Worm (Caenorhabditis elegans) whole organism, L4 larva: ENCODE measurements around the gene F58H1.3.

Source experiments
- F10B5.3 ChIP-seq: sonication (generic microtip); optimal IDR thresholded peaks from 2 replicates; lab custom pipeline; 2016; ENCODE audit warnings: mild to moderate bottlenecking, missing genetic modification characterization, missing compliant biosample characterization
- F37D6.2 ChIP-seq: sonication (generic microtip); optimal IDR thresholded peaks from 2 replicates; lab custom pipeline; 2016; ENCODE audit warnings: mild to moderate bottlenecking, missing genetic modification characterization, missing compliant biosample characterization
- F44E2.7 ChIP-seq: fragments of 200-800 bp; sonication (Bioruptor generic); IDR thresholded peaks from 2 replicates; pipeline ENCODE4 v2.1.2; 2022; ENCODE audit warnings: missing genetic modification characterization, missing compliant biosample characterization
- F49E8.2 ChIP-seq: sonication (generic microtip); optimal IDR thresholded peaks from 2 replicates; lab custom pipeline; 2016; ENCODE audit warnings: missing compliant biosample characterization, mild to moderate bottlenecking, missing genetic modification characterization, borderline replicate concordance
- T20F7.1 ChIP-seq: fragments of 200-800 bp; sonication (Bioruptor generic); optimal IDR thresholded peaks from 2 replicates; lab custom pipeline; 2018; ENCODE audit warnings: mild to moderate bottlenecking, missing genetic modification characterization, missing compliant biosample characterization
- Y5F2A.4 ChIP-seq: fragments of 200-800 bp; sonication (Bioruptor generic); optimal IDR thresholded peaks from 2 replicates; lab custom pipeline; 2018; ENCODE audit warnings: mild to moderate bottlenecking, missing genetic modification characterization, missing compliant biosample characterization
- ZK546.5 ChIP-seq, 2 experiments: sonication (generic microtip); optimal IDR thresholded peaks; 2 replicates each; lab custom pipeline; 2017; ENCODE audit warnings: missing biosample characterization in 2 of 2, missing genetic modification characterization in 2 of 2
- aha-1 ChIP-seq: fragments of 150-350 bp; peaks from one replicate; lab custom pipeline; 2014; ENCODE audit warnings: missing biosample characterization, missing genetic modification characterization
- arid-1 ChIP-seq: fragments of 200-800 bp; sonication (Bioruptor generic); conservative IDR thresholded peaks from 2 replicates; pipeline ENCODE4 v1.3.6; 2022; ENCODE audit warnings: missing genetic modification reagents, missing genetic modification characterization, missing compliant biosample characterization
- attf-4 ChIP-seq: sonication (generic microtip); optimal IDR thresholded peaks from 3 replicates; lab custom pipeline; 2017; ENCODE audit warnings: missing biosample characterization, missing genetic modification characterization
- ceh-20 ChIP-seq: fragments of 200-800 bp; sonication (Bioruptor generic); IDR thresholded peaks from 2 replicates; pipeline ENCODE4 v1.3.6; 2022; ENCODE audit warnings: missing genetic modification reagents, missing genetic modification characterization, missing compliant biosample characterization
- ceh-32 ChIP-seq: sonication (generic microtip); optimal IDR thresholded peaks from 2 replicates; lab custom pipeline; 2016; ENCODE audit warnings: mild to moderate bottlenecking, missing genetic modification characterization, missing compliant biosample characterization; ENCODE audit not compliant: poor library complexity
- ceh-62 ChIP-seq: sonication (generic microtip); optimal IDR thresholded peaks from 2 replicates; lab custom pipeline; 2017; ENCODE audit warnings: missing biosample characterization, missing genetic modification characterization
- cey-2 ChIP-seq: sonication (generic microtip); optimal IDR thresholded peaks from 3 replicates; lab custom pipeline; 2017; ENCODE audit warnings: missing genetic modification characterization, mild to moderate bottlenecking, missing compliant biosample characterization, antibody characterized with exemption, borderline replicate concordance; ENCODE audit not compliant: insufficient read depth
- daf-16 ChIP-seq, 3 experiments: sonication (generic microtip); optimal IDR thresholded peaks; 2 replicates each; lab custom pipeline; 2016 to 2017; ENCODE audit warnings: missing genetic modification characterization in 3 of 3, missing genetic modification reagents in 3 of 3, mild to moderate bottlenecking in 2 of 3, missing compliant biosample characterization in 2 of 3, missing biosample characterization in 1 of 3, moderate library complexity in 1 of 3
- daf-19 ChIP-seq: fragments of 200-800 bp; sonication (Bioruptor generic); conservative IDR thresholded peaks from 2 replicates; pipeline ENCODE4 v1.3.6; 2022; ENCODE audit warnings: missing genetic modification characterization, missing compliant biosample characterization
- dmd-6 ChIP-seq: fragments of 200-800 bp; sonication (Bioruptor generic); IDR thresholded peaks from 2 replicates; pipeline ENCODE4 v1.3.6; 2022; ENCODE audit warnings: missing genetic modification reagents, missing genetic modification characterization, missing compliant biosample characterization
- dpl-1 ChIP-seq: fragments of 150-350 bp; optimal IDR thresholded peaks from 2 replicates; lab custom pipeline; 2014; ENCODE audit warnings: missing biosample characterization, missing genetic modification reagents, missing genetic modification characterization
- fos-1 ChIP-seq: fragments of 150-350 bp; optimal IDR thresholded peaks from 2 replicates; lab custom pipeline; 2014; ENCODE audit warnings: missing biosample characterization, missing genetic modification characterization
- gei-8 ChIP-seq: fragments of 200-800 bp; sonication (Bioruptor generic); optimal IDR thresholded peaks from 2 replicates; lab custom pipeline; 2018; ENCODE audit warnings: mild to moderate bottlenecking, missing genetic modification characterization, missing compliant biosample characterization
- hif-1 ChIP-seq, 2 experiments: sonication (generic microtip); optimal IDR thresholded peaks; 2 replicates each; lab custom pipeline; 2016 to 2017; ENCODE audit warnings: missing compliant biosample characterization in 2 of 2, missing genetic modification characterization in 2 of 2, missing genetic modification reagents in 2 of 2, missing genotype in 2 of 2, mild to moderate bottlenecking in 1 of 2
- hlh-30 ChIP-seq: sonication (generic microtip); optimal IDR thresholded peaks from 2 replicates; lab custom pipeline; 2017; ENCODE audit warnings: antibody characterized with exemption, mild to moderate bottlenecking, missing genetic modification characterization, missing compliant biosample characterization; ENCODE audit not compliant: insufficient read depth
- lin-13 ChIP-seq: fragments of 150-350 bp; optimal IDR thresholded peaks from 2 replicates; lab custom pipeline; 2014; ENCODE audit warnings: missing biosample characterization, missing genetic modification reagents, missing genetic modification characterization
- lin-15B ChIP-seq: fragments of 150-350 bp; sonication (generic microtip); optimal IDR thresholded peaks from 3 replicates; lab custom pipeline; 2014; ENCODE audit warnings: missing biosample characterization, missing genetic modification characterization
- lin-38 ChIP-seq: fragments of 200-800 bp; sonication (Bioruptor generic); IDR thresholded peaks from 2 replicates; pipeline ENCODE4 v1.3.6; 2022; ENCODE audit warnings: missing genetic modification reagents, missing genetic modification characterization, missing compliant biosample characterization
- lir-3 ChIP-seq: sonication (generic microtip); optimal IDR thresholded peaks from 2 replicates; lab custom pipeline; 2016; ENCODE audit warnings: mild to moderate bottlenecking, missing genetic modification characterization, missing compliant biosample characterization
- mes-2 ChIP-seq: sonication (generic microtip); optimal IDR thresholded peaks from 2 replicates; lab custom pipeline; 2016; ENCODE audit warnings: missing genotype, mild to moderate bottlenecking, missing genetic modification characterization, missing compliant biosample characterization; ENCODE audit not compliant: poor library complexity, severe bottlenecking
- mxl-3 ChIP-seq: fragments of 200-800 bp; sonication (Bioruptor generic); optimal IDR thresholded peaks from 2 replicates; lab custom pipeline; 2018; ENCODE audit warnings: mild to moderate bottlenecking, missing genetic modification characterization, missing compliant biosample characterization
- nhr-10 ChIP-seq: fragments of 150-350 bp; optimal IDR thresholded peaks from 2 replicates; lab custom pipeline; 2014; ENCODE audit warnings: missing biosample characterization, missing genetic modification characterization
- nhr-237 ChIP-seq: sonication (generic microtip); optimal IDR thresholded peaks from 2 replicates; lab custom pipeline; 2017; ENCODE audit warnings: missing biosample characterization, missing genetic modification characterization
- nhr-25 ChIP-seq: sonication (generic microtip); optimal IDR thresholded peaks from 2 replicates; lab custom pipeline; 2017; ENCODE audit warnings: missing genetic modification characterization, mild to moderate bottlenecking, missing compliant biosample characterization, antibody characterized with exemption, moderate library complexity, borderline replicate concordance; ENCODE audit not compliant: insufficient read depth
- nhr-6 ChIP-seq: fragments of 150-350 bp; optimal IDR thresholded peaks from 2 replicates; lab custom pipeline; 2014; ENCODE audit warnings: missing biosample characterization, missing genetic modification characterization
- nhr-77 ChIP-seq: fragments of 150-350 bp; optimal IDR thresholded peaks from 2 replicates; lab custom pipeline; 2014; ENCODE audit warnings: missing biosample characterization, missing genetic modification characterization
- pha-4 ChIP-seq, 2 experiments: fragments of 150-350 bp in 1 of 2; fragments of 200-800 bp in 1 of 2; sonication (Bioruptor generic) in 1 of 2; IDR thresholded peaks in 1 of 2; optimal IDR thresholded peaks in 1 of 2; 2 replicates each; pipeline versions ENCODE4 v1.3.6 to Lab custom; 2014 to 2022; ENCODE audit warnings: missing genetic modification characterization in 2 of 2, missing genetic modification reagents in 2 of 2, missing biosample characterization in 1 of 2, missing compliant biosample characterization in 1 of 2
- sdz-12 ChIP-seq: fragments of 200-800 bp; sonication (Bioruptor generic); optimal IDR thresholded peaks from 2 replicates; lab custom pipeline; 2018; ENCODE audit warnings: mild to moderate bottlenecking, missing genetic modification characterization, missing compliant biosample characterization
- set-16 ChIP-seq: fragments of 200-800 bp; sonication (Bioruptor generic); IDR thresholded peaks from 2 replicates; pipeline ENCODE4 v1.3.6; 2022; ENCODE audit warnings: missing genetic modification reagents, missing genetic modification characterization, missing compliant biosample characterization
- skn-1 ChIP-seq: fragments of 150-350 bp; optimal IDR thresholded peaks from 2 replicates; lab custom pipeline; 2014; ENCODE audit warnings: missing biosample characterization, missing genetic modification characterization
- spr-1 ChIP-seq: sonication (generic microtip); optimal IDR thresholded peaks from 2 replicates; lab custom pipeline; 2016; ENCODE audit warnings: mild to moderate bottlenecking, missing genetic modification characterization, missing compliant biosample characterization
- tag-97 ChIP-seq: fragments of 200-800 bp; sonication (Bioruptor generic); IDR thresholded peaks from 2 replicates; pipeline ENCODE4 v1.3.6; 2022; ENCODE audit warnings: missing genetic modification characterization, missing compliant biosample characterization
- unc-39 ChIP-seq: sonication (generic microtip); optimal IDR thresholded peaks from 2 replicates; lab custom pipeline; 2017; ENCODE audit warnings: missing biosample characterization, missing genetic modification characterization
- vab-7 ChIP-seq: fragments of 200-800 bp; sonication (Bioruptor generic); IDR thresholded peaks from 2 replicates; pipeline ENCODE4 v1.3.6; 2022; ENCODE audit warnings: missing genetic modification reagents, missing genetic modification characterization, missing compliant biosample characterization
- zip-11 ChIP-seq: fragments of 200-800 bp; sonication (Bioruptor generic); IDR thresholded peaks from 2 replicates; pipeline ENCODE4 v1.3.6; 2022; ENCODE audit warnings: missing genetic modification characterization, missing compliant biosample characterization
- ztf-11 ChIP-seq: fragments of 150-350 bp; optimal IDR thresholded peaks from 2 replicates; lab custom pipeline; 2014; ENCODE audit warnings: missing biosample characterization, missing genetic modification characterization

F58H1.3 gene

DNA sequence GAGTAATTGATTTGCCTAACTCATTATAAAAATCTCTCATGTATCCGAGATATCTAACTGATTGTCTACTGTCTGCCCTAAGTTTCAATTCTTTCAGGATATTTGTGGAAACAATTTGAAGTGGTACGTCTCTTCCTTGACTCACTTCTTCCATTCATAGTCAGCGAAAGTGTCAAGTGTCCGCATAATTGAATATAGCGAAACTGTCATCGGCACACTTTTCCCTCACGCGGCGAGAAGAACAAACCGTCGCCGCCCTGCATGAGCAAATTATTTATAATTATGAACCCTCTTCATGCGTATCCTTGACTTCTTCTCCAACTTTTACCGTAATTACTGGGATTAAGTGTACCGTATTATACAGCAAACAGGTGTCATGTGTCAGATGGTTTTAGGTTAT, 14.8 kb downstream of the F58H1.3 start:
- TF ChIP-seq nhr-25 (tag; lab: Kevin White, UChicago) (no peak), dmd-6 (GFP tag; lab: Robert Waterston, UW) (no peak), tag-97 (no peak), pha-4 (GFP tag; IDR thresholded peaks at IDR 0.05; lab: Robert Waterston, UW) (no peak), pha-4 (tag; optimal IDR thresholded peaks at IDR 0.05; lab: Kevin White, UChicago) (no peak), F44E2.7 (GFP tag; lab: Robert Waterston, UW) (no peak), set-16 (GFP tag; lab: Robert Waterston, UW) (no peak), ZK546.5 (tag; optimal IDR thresholded peaks at IDR 0.05; lab: Kevin White, UChicago) (no peak), T20F7.1 (GFP tag; lab: Kevin White, UChicago) (no peak), mxl-3 (no peak), spr-1 (tag; lab: Kevin White, UChicago) (no peak), hif-1 (tag; optimal IDR thresholded peaks at IDR 0.05; lab: Kevin White, UChicago) (no peak)

DNA sequence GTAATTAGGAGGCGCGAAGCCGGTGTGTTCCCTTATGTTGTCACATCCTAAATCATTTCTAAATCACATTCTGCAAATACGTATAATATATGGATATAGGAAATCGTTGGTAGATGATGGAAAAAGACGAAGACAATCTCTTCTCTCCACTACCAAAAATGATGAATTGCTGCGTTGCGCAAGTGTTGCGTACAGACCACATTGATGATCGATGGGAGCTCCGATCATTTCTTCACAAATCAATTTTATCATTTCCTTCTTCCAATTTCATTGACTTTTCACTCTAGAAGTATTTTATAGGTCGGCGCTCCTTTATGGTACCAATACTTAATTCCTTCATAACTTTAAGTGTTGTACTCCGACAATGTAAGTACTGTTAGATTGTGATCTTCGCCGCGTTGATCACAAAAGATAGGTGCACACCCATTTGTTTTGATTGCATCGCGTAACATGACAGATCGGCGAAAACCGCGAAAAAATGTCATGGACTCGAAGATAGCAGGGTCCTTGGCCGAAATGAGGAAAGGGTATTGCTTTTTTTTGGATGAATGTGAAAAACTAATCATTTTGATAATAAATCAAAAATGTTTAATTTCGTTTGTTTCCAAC, 15.8 kb downstream of the F58H1.3 start:
- no peak for TF ChIP-seq ceh-20 (GFP tag; lab: Robert Waterston, UW)
- TF ChIP-seq nhr-237 (tag; lab: Kevin White, UChicago): no peak
- no peak for TF ChIP-seq F37D6.2 (tag; lab: Kevin White, UChicago)
- no peak for TF ChIP-seq nhr-10 (tag; lab: Kevin White, UChicago)
- no peak for TF ChIP-seq cey-2 (tag; lab: Kevin White, UChicago)
- no peak for TF ChIP-seq F49E8.2
- no peak for TF ChIP-seq ZK546.5 (tag; optimal IDR thresholded peaks at IDR 0.05; lab: Kevin White, UChicago)
- TF ChIP-seq fos-1 (tag; lab: Kevin White, UChicago): no peak
- TF ChIP-seq daf-16 (GFP tag; optimal IDR thresholded peaks at IDR 0.05; lab: Kevin White, UChicago): no peak
- no peak for TF ChIP-seq daf-16 (tag; optimal IDR thresholded peaks at IDR 0.05; lab: Kevin White, UChicago)
- no peak for TF ChIP-seq dpl-1 (GFP tag; lab: Kevin White, UChicago)
- TF ChIP-seq lir-3: no peak
- no peak for TF ChIP-seq aha-1 (tag; lab: Kevin White, UChicago)
- TF ChIP-seq skn-1 (tag; lab: Kevin White, UChicago): no peak
- no peak for TF ChIP-seq daf-19 (GFP tag; lab: Robert Waterston, UW)
- TF ChIP-seq ztf-11 (tag; lab: Kevin White, UChicago): no peak

DNA sequence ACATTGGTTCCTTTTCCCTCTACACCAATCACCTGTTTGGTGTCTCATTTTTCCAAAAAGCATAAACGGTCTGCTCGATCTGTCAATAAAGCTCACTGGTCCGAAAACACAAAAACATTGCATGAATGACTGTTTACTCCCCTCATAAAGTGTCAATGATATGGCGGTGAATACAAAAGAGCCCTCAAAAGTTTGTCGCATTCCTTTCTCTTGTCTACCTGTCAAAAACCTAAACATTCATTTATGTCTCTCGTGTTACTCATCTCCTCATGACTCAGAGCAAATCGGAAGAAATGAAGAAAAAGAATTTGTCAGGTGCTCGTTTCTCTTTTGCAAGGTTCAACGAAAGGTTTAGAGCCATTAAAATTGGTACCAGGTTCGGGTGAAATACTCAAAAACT, 17.4 kb downstream of the F58H1.3 start:
- TF ChIP-seq arid-1 (GFP tag; lab: Robert Waterston, UW) (no peak), attf-4 (no peak), pha-4 (GFP tag; IDR thresholded peaks at IDR 0.05; lab: Robert Waterston, UW) (no peak), pha-4 (tag; optimal IDR thresholded peaks at IDR 0.05; lab: Kevin White, UChicago) (peak; percentile 12), vab-7 (no peak), lin-15B (tag; lab: Kevin White, UChicago) (no peak), nhr-77 (tag; lab: Kevin White, UChicago) (no peak), nhr-10 (tag; lab: Kevin White, UChicago) (no peak), mes-2 (tag; lab: Kevin White, UChicago) (no peak), gei-8 (no peak), tag-97 (no peak), nhr-6 (tag; lab: Kevin White, UChicago) (peak; percentile 94), lin-38 (no peak), unc-39 (tag; lab: Kevin White, UChicago) (no peak), ceh-32 (tag; lab: Kevin White, UChicago) (no peak), hlh-30 (peak; percentile 18), lin-13 (GFP tag; lab: Kevin White, UChicago) (no peak), ceh-62 (tag; lab: Kevin White, UChicago) (no peak), Y5F2A.4 (no peak), zip-11 (no peak), F10B5.3 (no peak), sdz-12 (GFP tag; lab: Kevin White, UChicago) (no peak)
- TF ChIP-seq, all 104 proteins: peak for 3
